Worm (Caenorhabditis elegans) whole organism, midembryonic: ENCODE data around the gene nhr-291.

Source experiments
- T22C8.4 ChIP-seq: fragments of 200-800 bp; sonication (Bioruptor generic); IDR thresholded peaks from 2 replicates; pipeline ENCODE4 v1.3.6; 2022; ENCODE audit warnings: missing genetic modification characterization, missing compliant biosample characterization
- cog-1 ChIP-seq: sonication (generic microtip); optimal IDR thresholded peaks from 2 replicates; lab custom pipeline; 2016; ENCODE audit warnings: missing genetic modification characterization, missing compliant biosample characterization
- flt-1 ChIP-seq: fragments of 200-800 bp; sonication (Bioruptor generic); IDR thresholded peaks from 2 replicates; pipeline ENCODE4 v1.3.6; 2022; ENCODE audit warnings: missing genetic modification characterization, missing compliant biosample characterization
- klf-2 ChIP-seq: fragments of 200-800 bp; sonication (Bioruptor generic); conservative IDR thresholded peaks from 2 replicates; pipeline ENCODE4 v1.3.6; 2022; ENCODE audit warnings: missing genetic modification reagents, missing genetic modification characterization, missing compliant biosample characterization
- med-1 ChIP-seq: sonication (generic microtip); optimal IDR thresholded peaks from 2 replicates; lab custom pipeline; 2017; ENCODE audit warnings: missing genetic modification characterization, mild to moderate bottlenecking, missing compliant biosample characterization, antibody characterized with exemption, missing genetic modification reagents; ENCODE audit not compliant: insufficient read depth
- ref-1 ChIP-seq: fragments of 200-800 bp; sonication (Bioruptor generic); conservative IDR thresholded peaks from 2 replicates; pipeline ENCODE4 v1.3.6; 2022; ENCODE audit warnings: missing genetic modification reagents, missing genetic modification characterization, missing compliant biosample characterization
- tab-1 ChIP-seq: fragments of 200-800 bp; sonication (Bioruptor generic); IDR thresholded peaks from 2 replicates; pipeline ENCODE4 v1.3.6; 2022; ENCODE audit warnings: missing genetic modification characterization, missing compliant biosample characterization
- ztf-23 ChIP-seq: fragments of 200-800 bp; sonication (Bioruptor generic); IDR thresholded peaks from 2 replicates; pipeline ENCODE4 v1.3.6; 2022; ENCODE audit warnings: missing genetic modification reagents, missing genetic modification characterization, missing compliant biosample characterization
- ztf-29 ChIP-seq: fragments of 200-800 bp; sonication (Bioruptor generic); IDR thresholded peaks from 2 replicates; pipeline ENCODE4 v1.3.6; 2022; ENCODE audit warnings: missing genetic modification reagents, missing genetic modification characterization, missing compliant biosample characterization

ce11 chrV:15367770-15368169 is 49.0 kb downstream of the nhr-291 start:
- TF ChIP-seq ref-1 (GFP tag; lab: Robert Waterston, UW) (no peak), flt-1 (GFP tag; lab: Robert Waterston, UW) (no peak), klf-2 (GFP tag; lab: Robert Waterston, UW) (no peak), T22C8.4 (GFP tag; lab: Robert Waterston, UW) (no peak), ztf-29 (no peak), ztf-23 (GFP tag; lab: Robert Waterston, UW) (no peak), tab-1 (GFP tag; lab: Robert Waterston, UW) (no peak), cog-1 (no peak), med-1 (no peak)
